Worm (Caenorhabditis elegans) whole organism, mixed stage, embryonic: ENCODE results near the gene C08F1.11.

Source experiments
- M03D4.4 ChIP-seq: sonication (generic microtip); optimal IDR thresholded peaks from 2 replicates; lab custom pipeline; 2017; ENCODE audit warnings: mild to moderate bottlenecking, missing genetic modification characterization, missing compliant biosample characterization
- elt-1 ChIP-seq: sonication (generic microtip); optimal IDR thresholded peaks from 2 replicates; lab custom pipeline; 2017; ENCODE audit warnings: missing genetic modification characterization, mild to moderate bottlenecking, missing compliant biosample characterization, antibody characterized with exemption, moderate library complexity, borderline replicate concordance; ENCODE audit not compliant: insufficient read depth
- lsy-2 ChIP-seq: fragments of 150-350 bp; optimal IDR thresholded peaks from 2 replicates; lab custom pipeline; 2014; ENCODE audit warnings: missing biosample characterization, missing genetic modification characterization
- nhr-12 ChIP-seq: fragments of 150-350 bp; optimal IDR thresholded peaks from 2 replicates; lab custom pipeline; 2014; ENCODE audit warnings: missing biosample characterization, missing genetic modification characterization

ce11 chrII:1741248-1741647 is 43.5 kb downstream of the C08F1.11 start, which contains the start of gene K07G6.1:
- no peak for TF ChIP-seq nhr-12 (tag; lab: Kevin White, UChicago)
- no peak for TF ChIP-seq elt-1 (tag; lab: Kevin White, UChicago)
- TF ChIP-seq M03D4.4 (tag; lab: Kevin White, UChicago) = no peak
- no peak for TF ChIP-seq lsy-2 (tag; lab: Kevin White, UChicago)
